Fruit fly (Drosophila melanogaster): ENCODE measurements around the gene CG7573.
A peak's percentile ranks its signal among the peaks of the same experiment; 100 is the strongest.

CG7573 gene

dm6 chr3L:11303414-11304205 is 7.9 kb upstream of the CG7573 start (continued):
- TF ChIP-seq Atf-2 (GFP tag; optimal IDR thresholded peaks at IDR 0.05), result peak; percentile 20
- TF ChIP-seq CG12104 (GFP tag; optimal IDR thresholded peaks at IDR 0.05), result no peak
- TF ChIP-seq CG9817 (tag; optimal IDR thresholded peaks at IDR 0.05), result no peak
- TF ChIP-seq ttk (GFP tag; IDR thresholded peaks at IDR 0.05), result no peak
- TF ChIP-seq ATbp (GFP tag; optimal IDR thresholded peaks at IDR 0.05), result peak; percentile 30
- no peak for TF ChIP-seq C15 (GFP tag; IDR thresholded peaks at IDR 0.05)
- TF ChIP-seq kah (GFP tag; optimal IDR thresholded peaks at IDR 0.05), result no peak
- peak; percentile 43 for TF ChIP-seq mam (GFP tag; optimal IDR thresholded peaks at IDR 0.05)
- no peak for TF ChIP-seq CG4617 (GFP tag; optimal IDR thresholded peaks at IDR 0.05; ENCODE audit: borderline replicate concordance)
- TF ChIP-seq danr (GFP tag; IDR thresholded peaks at IDR 0.05), result 0 out of 2 replicates have a peak, but pooled peaks have one; percentile 12
- peak; percentile 3 for TF ChIP-seq Dad (GFP tag; optimal IDR thresholded peaks at IDR 0.05)
- no peak for TF ChIP-seq kni (GFP tag; optimal IDR thresholded peaks at IDR 0.05)
- TF ChIP-seq chm (GFP tag; IDR thresholded peaks at IDR 0.05), result no peak
- no peak for TF ChIP-seq CG43689 (GFP tag; IDR thresholded peaks at IDR 0.05)
- TF ChIP-seq inv (GFP tag; IDR thresholded peaks at IDR 0.05; ENCODE audit: partially characterized antibody), result no peak
- no peak for TF ChIP-seq ac (GFP tag; optimal IDR thresholded peaks at IDR 0.05)
- no peak for TF ChIP-seq CG9797 (GFP tag; optimal IDR thresholded peaks at IDR 0.05)
- TF ChIP-seq CG17186 (GFP tag; optimal IDR thresholded peaks at IDR 0.05), result no peak
- TF ChIP-seq CG7839 (tag; optimal IDR thresholded peaks at IDR 0.05), result peak; percentile 61
- TF ChIP-seq bowl (GFP tag; IDR thresholded peaks at IDR 0.05), result no peak
- no peak for TF ChIP-seq Deaf1 (tag; optimal IDR thresholded peaks at IDR 0.05)
- TF ChIP-seq Doc2 (GFP tag; IDR thresholded peaks at IDR 0.05), result no peak
- TF ChIP-seq CG34376 (GFP tag; optimal IDR thresholded peaks at IDR 0.05), result no peak
- TF ChIP-seq maf-S (GFP tag; optimal IDR thresholded peaks at IDR 0.05), result no peak
- no peak for TF ChIP-seq CG11398 (GFP tag; optimal IDR thresholded peaks at IDR 0.05)
- peak; percentile 36 for TF ChIP-seq dmrt99B (tag; optimal IDR thresholded peaks at IDR 0.05)
- TF ChIP-seq so (GFP tag; IDR thresholded peaks at IDR 0.05), result no peak
- TF ChIP-seq ci (GFP tag; IDR thresholded peaks at IDR 0.05), result peak; percentile 54; the same call in 1 of the 3 replicates
- peak; percentile 66 for TF ChIP-seq CG2120 (GFP tag; optimal IDR thresholded peaks at IDR 0.05)
- no peak for TF ChIP-seq NC2α (GFP tag; optimal IDR thresholded peaks at IDR 0.05)
- TF ChIP-seq lilli (GFP tag; optimal IDR thresholded peaks at IDR 0.05), result peak; percentile 50
- peak; percentile 91 for TF ChIP-seq sens (GFP tag)
- TF ChIP-seq CG12391 (tag; optimal IDR thresholded peaks at IDR 0.05), result peak; percentile 54
- no peak for TF ChIP-seq CG11695 (GFP tag; IDR thresholded peaks at IDR 0.05)
- no peak; the same call in 1 of the 2 replicates for TF ChIP-seq CG31441 (GFP tag; IDR thresholded peaks at IDR 0.05)
- no peak for TF ChIP-seq wor (GFP tag; IDR thresholded peaks at IDR 0.05)
- TF ChIP-seq BEAF-32 (GFP tag; optimal IDR thresholded peaks at IDR 0.05), result no peak
- TF ChIP-seq CG32772 (GFP tag; IDR thresholded peaks at IDR 0.05), result no peak
- 0 out of 2 replicates have a peak, but pooled peaks have one; percentile 13 for TF ChIP-seq Nf-YA (GFP tag; IDR thresholded peaks at IDR 0.05)
- no peak for TF ChIP-seq CG6791 (GFP tag; IDR thresholded peaks at IDR 0.05; ENCODE audit: partially characterized antibody)
- TF ChIP-seq CG33213 (GFP tag; optimal IDR thresholded peaks at IDR 0.05), result no peak
- no peak for TF ChIP-seq CG3847 (GFP tag; IDR thresholded peaks at IDR 0.05)
- TF ChIP-seq NFAT (GFP tag; IDR thresholded peaks at IDR 0.05), result no peak
- peak; percentile 26 for TF ChIP-seq HLH54F (GFP tag; optimal IDR thresholded peaks at IDR 0.05)
- peak; percentile 62; the same call in 1 of the 2 replicates for TF ChIP-seq sisA (GFP tag; IDR thresholded peaks at IDR 0.05)
- no peak for TF ChIP-seq Oaz (GFP tag; IDR thresholded peaks at IDR 0.05)
- no peak for TF ChIP-seq cas (GFP tag; IDR thresholded peaks at IDR 0.05)
- no peak for TF ChIP-seq usp (GFP tag; optimal IDR thresholded peaks at IDR 0.05)
- TF ChIP-seq otp (GFP tag; IDR thresholded peaks at IDR 0.05), result no peak
- peak in 1 of 2 experiments; percentile 18 for TF ChIP-seq Eip74EF (GFP tag; optimal IDR thresholded peaks at IDR 0.05)

Measured in whole organism, embryonic.